Fruit fly (Drosophila melanogaster): Measurements from ENCODE around the gene Ino80.

The Ino80 gene

dm6 chr3R:19375923-19376322, 27.0 kb downstream of the Ino80 start, which contains the start of gene CG31404:
CG31404 (minus strand) TSS chr3R:19376023.
- TF ChIP-seq Dll (optimal IDR thresholded peaks at IDR 0.05): no peak
- TF ChIP-seq CG8478 (optimal IDR thresholded peaks at IDR 0.05): no peak
- TF ChIP-seq psq (optimal IDR thresholded peaks at IDR 0.05): no peak
- no peak for TF ChIP-seq usp (GFP tag; optimal IDR thresholded peaks at IDR 0.05)
- TF ChIP-seq EcR (GFP tag; optimal IDR thresholded peaks at IDR 0.05): no peak
- TF ChIP-seq pan (optimal IDR thresholded peaks at IDR 0.05): no peak

- TF ChIP-seq EcR (GFP tag; optimal IDR thresholded peaks at IDR 0.05) (no peak), usp (GFP tag; optimal IDR thresholded peaks at IDR 0.05) (no peak), pan (optimal IDR thresholded peaks at IDR 0.05) (no peak), CG8478 (optimal IDR thresholded peaks at IDR 0.05) (no peak), Dll (optimal IDR thresholded peaks at IDR 0.05) (no peak), psq (optimal IDR thresholded peaks at IDR 0.05) (no peak)
These were observed 28.3 kb downstream of the Ino80 start, which contains the start of gene CG3581 for dm6 chr3R:19374689-19375088. CG3581 (minus strand) TSS chr3R:19374789.

dm6 chr3R:19370693-19371092, 32.3 kb downstream of the Ino80 start:
- TF ChIP-seq CG8478 (optimal IDR thresholded peaks at IDR 0.05): no peak
- no peak for TF ChIP-seq psq (optimal IDR thresholded peaks at IDR 0.05)
- no peak for TF ChIP-seq pan (optimal IDR thresholded peaks at IDR 0.05)
- TF ChIP-seq Dll (optimal IDR thresholded peaks at IDR 0.05): no peak
- TF ChIP-seq usp (GFP tag; optimal IDR thresholded peaks at IDR 0.05): no peak

dm6 chr3R:19369060-19369459, 33.9 kb downstream of the Ino80 start:
- TF ChIP-seq Dll (optimal IDR thresholded peaks at IDR 0.05) (no peak), usp (GFP tag; optimal IDR thresholded peaks at IDR 0.05) (no peak), CG8478 (optimal IDR thresholded peaks at IDR 0.05) (no peak), pan (optimal IDR thresholded peaks at IDR 0.05) (no peak)

dm6 chr3R:19362879-19363278, 40.1 kb downstream of the Ino80 start:
- no peak for TF ChIP-seq pan (optimal IDR thresholded peaks at IDR 0.05)
- TF ChIP-seq Dll (optimal IDR thresholded peaks at IDR 0.05): no peak
- no peak for TF ChIP-seq CG8478 (optimal IDR thresholded peaks at IDR 0.05)
- TF ChIP-seq psq (optimal IDR thresholded peaks at IDR 0.05): no peak
- TF ChIP-seq EcR (GFP tag; optimal IDR thresholded peaks at IDR 0.05): no peak
- no peak for TF ChIP-seq usp (GFP tag; optimal IDR thresholded peaks at IDR 0.05)

dm6 chr3R:19353751-19354150, 49.2 kb downstream of the Ino80 start, which contains the start of gene CG43203:
CG43203 (plus strand) TSS chr3R:19354051.
- TF ChIP-seq psq (optimal IDR thresholded peaks at IDR 0.05) (no peak), EcR (GFP tag; optimal IDR thresholded peaks at IDR 0.05) (no peak), pan (optimal IDR thresholded peaks at IDR 0.05) (no peak), Dll (optimal IDR thresholded peaks at IDR 0.05) (no peak), usp (GFP tag; optimal IDR thresholded peaks at IDR 0.05) (no peak), CG8478 (optimal IDR thresholded peaks at IDR 0.05) (no peak)

dm6 chr3R:19352121-19352520, 50.8 kb downstream of the Ino80 start:
- TF ChIP-seq usp (GFP tag; optimal IDR thresholded peaks at IDR 0.05): no peak
- TF ChIP-seq psq (optimal IDR thresholded peaks at IDR 0.05): no peak
- no peak for TF ChIP-seq CG8478 (optimal IDR thresholded peaks at IDR 0.05)
- TF ChIP-seq EcR (GFP tag; optimal IDR thresholded peaks at IDR 0.05): no peak

dm6 chr3R:19350375-19350943, 52.5 kb downstream of the Ino80 start:
- no peak for TF ChIP-seq Dll (optimal IDR thresholded peaks at IDR 0.05)
- TF ChIP-seq psq (optimal IDR thresholded peaks at IDR 0.05): no peak
- TF ChIP-seq EcR (GFP tag; optimal IDR thresholded peaks at IDR 0.05): no peak
- no peak for TF ChIP-seq CG8478 (optimal IDR thresholded peaks at IDR 0.05)
- no peak for TF ChIP-seq pan (optimal IDR thresholded peaks at IDR 0.05)
- no peak for TF ChIP-seq usp (GFP tag; optimal IDR thresholded peaks at IDR 0.05)

dm6 chr3R:19347678-19348077, 55.3 kb downstream of the Ino80 start:
- TF ChIP-seq usp (GFP tag; optimal IDR thresholded peaks at IDR 0.05) (no peak), Dll (optimal IDR thresholded peaks at IDR 0.05) (no peak), EcR (GFP tag; optimal IDR thresholded peaks at IDR 0.05) (no peak), CG8478 (optimal IDR thresholded peaks at IDR 0.05) (no peak), pan (optimal IDR thresholded peaks at IDR 0.05) (no peak), psq (optimal IDR thresholded peaks at IDR 0.05) (no peak)

dm6 chr3R:19346532-19346931, 56.4 kb downstream of the Ino80 start:
- no peak for TF ChIP-seq usp (GFP tag; optimal IDR thresholded peaks at IDR 0.05)
- no peak for TF ChIP-seq Dll (optimal IDR thresholded peaks at IDR 0.05)
- TF ChIP-seq pan (optimal IDR thresholded peaks at IDR 0.05): no peak
- TF ChIP-seq CG8478 (optimal IDR thresholded peaks at IDR 0.05): no peak
- TF ChIP-seq EcR (GFP tag; optimal IDR thresholded peaks at IDR 0.05): no peak
- TF ChIP-seq psq (optimal IDR thresholded peaks at IDR 0.05): no peak

- TF ChIP-seq usp (GFP tag; optimal IDR thresholded peaks at IDR 0.05) (no peak), Dll (optimal IDR thresholded peaks at IDR 0.05) (no peak), psq (optimal IDR thresholded peaks at IDR 0.05) (no peak), CG8478 (optimal IDR thresholded peaks at IDR 0.05) (no peak), pan (optimal IDR thresholded peaks at IDR 0.05) (no peak), EcR (GFP tag; optimal IDR thresholded peaks at IDR 0.05) (no peak)
These were observed 57.7 kb downstream of the Ino80 start for dm6 chr3R:19345214-19345613.

dm6 chr3R:19343534-19344325, 59.2 kb downstream of the Ino80 start:
- TF ChIP-seq CG8478 (optimal IDR thresholded peaks at IDR 0.05): no peak
- no peak for TF ChIP-seq usp (GFP tag; optimal IDR thresholded peaks at IDR 0.05)
- TF ChIP-seq Dll (optimal IDR thresholded peaks at IDR 0.05): no peak
- no peak for TF ChIP-seq pan (optimal IDR thresholded peaks at IDR 0.05)
- no peak for TF ChIP-seq psq (optimal IDR thresholded peaks at IDR 0.05)
- no peak for TF ChIP-seq EcR (GFP tag; optimal IDR thresholded peaks at IDR 0.05)

Data from whole organism.